Fruit fly (Drosophila melanogaster) whole organism: ENCODE measurements around the gene CG32032.
A peak's percentile ranks its signal among the peaks of the same experiment; 100 is the strongest.

Experiments used
- CG8478 ChIP-seq: fragments of >200 bp; optimal IDR thresholded peaks from 2 replicates; lab custom pipeline; 2018; ENCODE audit warnings: inconsistent platforms
- Dll ChIP-seq: fragments of >200 bp; optimal IDR thresholded peaks from 2 replicates; lab custom pipeline; 2017
- EcR ChIP-seq, 2 experiments: fragments of >200 bp; optimal IDR thresholded peaks; 2 replicates each; lab custom pipeline; 2017; ENCODE audit warnings: missing biosample characterization in 2 of 2, missing genetic modification characterization in 2 of 2, missing genetic modification reagents in 2 of 2
- pan ChIP-seq: fragments of >200 bp; optimal IDR thresholded peaks from 2 replicates; lab custom pipeline; 2017
- psq ChIP-seq: fragments of >200 bp; optimal IDR thresholded peaks from 2 replicates; lab custom pipeline; 2017
- usp ChIP-seq: fragments of >200 bp; optimal IDR thresholded peaks from 2 replicates; lab custom pipeline; 2017; ENCODE audit warnings: missing biosample characterization, missing genetic modification characterization, mixed read lengths

CG32032 gene

DNA sequence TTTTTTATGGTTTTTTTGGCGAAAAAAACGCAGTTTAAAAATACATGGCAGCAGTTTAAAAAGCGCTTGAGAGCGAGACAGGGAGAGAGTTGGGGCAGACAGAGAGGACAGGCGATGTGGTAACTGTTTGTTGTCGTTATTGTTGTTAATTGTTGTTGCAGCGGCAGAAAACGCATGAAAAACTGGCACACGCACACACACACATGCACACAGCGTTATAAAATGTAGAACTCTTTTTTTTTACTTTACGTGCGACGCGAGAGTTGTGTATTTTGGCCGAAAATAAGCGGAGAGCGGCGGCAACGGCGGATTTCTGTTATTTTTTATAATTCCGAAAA is 32.0 kb downstream of the CG32032 start:
- TF ChIP-seq psq (lab: Kevin White, UChicago): no peak
- no peak for TF ChIP-seq CG8478 (lab: Kevin White, UChicago)
- TF ChIP-seq Dll (lab: Kevin White, UChicago): no peak
- no peak for TF ChIP-seq usp (GFP tag; lab: Kevin White, UChicago)
- TF ChIP-seq pan (lab: Kevin White, UChicago): no peak
- no peak for TF ChIP-seq EcR (GFP tag; optimal IDR thresholded peaks at IDR 0.05; lab: Kevin White, UChicago)

DNA sequence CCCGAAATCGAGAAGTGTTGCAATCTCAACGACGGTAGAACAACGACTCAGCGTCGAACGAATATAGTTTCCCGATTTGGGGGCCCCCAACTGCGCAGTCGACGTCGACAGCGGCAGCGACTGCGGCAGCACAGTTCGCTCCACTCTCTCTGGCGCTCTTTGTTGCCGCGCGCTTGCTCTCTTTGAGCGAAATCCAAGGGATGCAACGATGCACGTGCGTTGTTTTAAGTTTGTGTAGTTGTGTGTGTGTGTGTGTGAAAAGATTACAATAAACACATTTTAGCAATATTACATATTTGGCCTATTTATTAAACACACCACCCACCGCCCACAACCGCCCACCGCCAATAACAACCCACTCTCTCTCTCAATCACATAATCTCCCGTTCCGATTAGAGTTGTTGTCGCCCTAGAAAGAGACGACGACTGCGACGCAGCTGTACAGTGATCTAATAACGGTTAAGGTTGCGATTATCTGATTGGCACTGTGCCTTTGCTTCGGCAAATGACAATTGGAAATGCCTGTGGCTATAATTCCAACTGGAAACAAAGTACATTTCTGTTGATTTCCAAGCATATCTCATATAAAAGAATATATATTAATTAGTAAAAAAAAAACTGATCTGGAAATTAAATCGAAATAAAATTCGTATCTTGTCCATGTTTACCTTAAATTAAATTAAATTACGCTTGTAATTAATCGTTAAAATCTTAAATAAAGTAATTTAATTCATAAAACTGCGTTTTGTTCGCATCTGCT is 32.6 kb downstream of the CG32032 start:
- TF ChIP-seq usp (GFP tag; lab: Kevin White, UChicago) (no peak), Dll (lab: Kevin White, UChicago) (peak; percentile 89), psq (lab: Kevin White, UChicago) (no peak), CG8478 (lab: Kevin White, UChicago) (no peak)

DNA sequence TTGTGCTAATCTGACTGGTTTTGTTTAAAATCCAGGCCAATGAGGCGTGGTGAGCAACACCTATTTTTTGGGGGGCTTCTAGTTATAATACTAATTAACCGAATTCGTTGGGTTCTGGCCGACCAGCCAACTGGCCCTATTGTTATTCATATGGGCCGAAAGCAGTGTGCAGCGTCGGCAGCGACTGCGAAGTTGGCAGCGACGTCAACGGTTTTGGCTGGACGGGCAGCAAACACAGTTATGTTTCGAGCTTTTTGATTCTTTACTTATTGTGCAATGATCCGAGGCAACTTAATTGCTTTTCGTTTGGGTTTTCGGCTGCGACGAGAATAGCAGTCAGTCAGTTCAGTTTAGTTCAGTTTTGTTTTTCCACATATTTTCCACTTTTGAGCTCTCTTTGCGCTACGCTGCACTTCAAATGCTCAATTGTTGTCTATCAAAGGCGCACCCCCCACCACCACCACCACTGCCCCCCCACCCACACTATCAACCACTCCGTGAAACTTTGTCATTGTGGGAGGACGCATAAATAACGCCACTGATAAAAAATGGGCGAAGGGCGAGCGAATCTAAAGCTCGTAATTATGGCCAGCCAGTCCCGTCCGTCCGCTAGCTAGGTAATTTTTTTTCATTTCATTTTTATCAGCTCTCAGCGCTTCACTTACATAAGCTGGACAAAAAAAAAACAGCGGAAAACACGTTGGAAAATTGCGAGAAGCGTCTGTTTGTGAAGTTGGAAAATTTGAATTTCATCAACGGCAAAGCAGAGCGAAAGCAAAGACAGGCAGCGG is 33.4 kb downstream of the CG32032 start:
- TF ChIP-seq psq (lab: Kevin White, UChicago) (no peak), Dll (lab: Kevin White, UChicago) (no peak), pan (lab: Kevin White, UChicago) (no peak), EcR (GFP tag; optimal IDR thresholded peaks at IDR 0.05; lab: Kevin White, UChicago) (no peak), CG8478 (lab: Kevin White, UChicago) (no peak), usp (GFP tag; lab: Kevin White, UChicago) (no peak)

DNA sequence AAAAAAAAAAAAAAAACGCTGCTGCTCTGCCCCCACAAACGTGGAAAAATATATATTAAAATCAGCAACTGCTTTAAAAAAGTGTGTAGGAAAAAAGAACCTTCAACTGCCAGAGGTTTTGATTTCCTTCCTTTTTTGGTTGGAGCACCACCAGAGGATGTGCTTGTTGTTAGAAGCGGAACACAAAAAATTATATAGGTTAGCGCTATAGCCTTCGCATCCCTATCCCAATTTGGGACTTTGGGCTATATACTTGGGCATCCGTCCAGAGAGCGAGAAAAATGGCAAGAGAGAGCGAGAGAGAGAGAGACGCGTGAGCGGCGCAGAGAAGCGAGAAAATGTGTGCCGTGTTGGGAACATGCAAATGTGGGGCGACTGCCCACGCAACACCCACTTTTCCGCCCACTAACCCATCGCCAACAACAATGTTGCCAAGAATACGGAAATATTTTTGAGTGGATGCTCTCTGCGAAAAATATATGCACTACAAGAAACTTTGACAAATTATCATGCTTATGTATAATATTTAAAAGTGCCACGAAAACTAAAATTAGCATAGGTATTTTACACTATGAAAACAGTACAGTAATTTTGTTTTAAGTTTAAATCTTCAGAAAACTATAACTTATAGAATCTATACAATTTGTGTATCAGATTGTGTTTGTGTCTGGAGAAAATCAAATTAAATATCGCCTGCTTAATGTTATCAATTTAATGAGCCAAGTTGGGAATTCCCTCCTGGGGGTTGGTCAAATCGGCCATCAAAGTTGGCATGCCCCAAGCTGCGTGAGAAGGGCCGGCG is 34.2 kb downstream of the CG32032 start:
- TF ChIP-seq pan (lab: Kevin White, UChicago): no peak
- TF ChIP-seq CG8478 (lab: Kevin White, UChicago): no peak
- no peak for TF ChIP-seq usp (GFP tag; lab: Kevin White, UChicago)
- no peak for TF ChIP-seq psq (lab: Kevin White, UChicago)
- no peak for TF ChIP-seq EcR (GFP tag; optimal IDR thresholded peaks at IDR 0.05; lab: Kevin White, UChicago)

DNA sequence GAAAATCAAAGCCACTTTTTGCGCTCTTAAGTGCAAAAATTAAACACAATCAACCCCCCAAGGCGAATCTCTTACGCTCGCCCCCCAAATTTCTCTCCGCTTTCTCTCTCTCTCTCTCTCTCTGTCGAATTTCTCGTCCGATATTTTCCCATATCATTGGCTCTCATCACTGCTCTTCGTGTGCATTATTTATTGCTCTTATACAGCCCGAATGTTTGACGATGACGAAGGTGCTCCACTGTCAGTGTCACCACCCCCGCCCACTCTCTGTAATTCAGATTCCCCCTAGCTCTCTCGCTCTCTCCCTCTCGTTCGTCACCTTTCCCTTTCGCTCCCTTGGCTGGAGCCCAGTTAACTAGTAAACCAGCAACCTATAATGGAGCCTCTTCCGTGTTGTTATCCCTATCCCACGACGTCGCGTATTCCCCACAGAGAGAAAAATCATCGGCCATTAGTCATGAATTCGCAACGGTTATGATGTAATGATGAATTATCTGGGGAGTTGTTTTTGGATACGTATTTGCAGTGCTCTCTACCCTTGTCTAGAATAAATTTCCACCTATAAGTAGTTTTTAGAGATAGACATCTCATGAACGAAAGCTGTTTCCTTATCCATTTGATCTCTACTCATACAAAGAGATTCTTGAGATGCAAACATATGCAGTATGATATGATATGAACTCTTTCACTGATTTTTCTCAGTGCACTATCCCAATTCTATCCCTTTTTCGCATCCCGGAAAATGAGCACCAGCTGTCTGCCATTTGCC is 35.0 kb downstream of the CG32032 start:
- TF ChIP-seq usp (GFP tag; lab: Kevin White, UChicago) (no peak), Dll (lab: Kevin White, UChicago) (peak; percentile 61), CG8478 (lab: Kevin White, UChicago) (no peak), pan (lab: Kevin White, UChicago) (no peak)

DNA sequence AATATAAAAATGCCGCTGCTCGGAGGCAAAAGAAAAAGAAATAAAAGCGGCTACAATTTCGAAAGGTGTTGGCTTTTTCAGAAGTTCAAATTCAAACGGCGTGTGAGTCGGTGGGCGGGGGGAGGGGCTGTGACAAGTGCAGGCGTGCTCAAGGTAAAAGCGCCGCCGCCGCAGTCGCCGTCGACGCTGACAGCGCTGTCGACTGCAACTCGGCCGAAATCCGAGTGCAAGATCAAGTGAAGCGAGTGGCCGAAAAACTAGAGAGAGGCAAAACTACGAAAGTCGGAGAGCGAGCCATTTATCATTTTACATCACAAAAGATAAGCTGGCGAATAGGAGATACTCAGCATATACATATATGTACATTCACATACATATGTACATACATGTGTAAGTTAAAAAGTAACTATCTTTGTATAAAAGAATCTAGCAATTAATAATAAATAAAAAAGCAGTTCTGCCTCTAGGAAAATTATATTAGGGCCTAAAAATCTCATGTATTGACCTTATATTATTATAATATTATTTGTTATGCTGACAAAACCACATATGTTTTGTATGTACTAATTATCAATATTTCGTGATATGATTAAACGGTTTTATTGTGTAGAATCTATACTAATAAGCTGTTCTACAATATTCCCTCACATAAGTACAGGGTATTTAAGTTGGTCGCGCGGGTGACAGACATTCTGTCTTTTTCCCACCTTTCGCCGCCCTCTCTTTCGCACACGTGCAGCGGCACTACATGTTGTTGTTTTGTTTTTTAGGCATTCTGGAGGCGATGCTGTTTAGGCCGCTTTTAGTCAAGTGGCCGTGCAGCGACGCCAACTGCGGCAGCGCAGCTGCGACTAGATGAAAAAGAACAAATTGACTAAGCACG is 36.1 kb downstream of the CG32032 start:
- TF ChIP-seq CG8478 (lab: Kevin White, UChicago) (no peak), EcR (GFP tag; optimal IDR thresholded peaks at IDR 0.05; lab: Kevin White, UChicago) (no peak), psq (lab: Kevin White, UChicago) (no peak), pan (lab: Kevin White, UChicago) (no peak), Dll (lab: Kevin White, UChicago) (no peak), usp (GFP tag; lab: Kevin White, UChicago) (no peak)

DNA sequence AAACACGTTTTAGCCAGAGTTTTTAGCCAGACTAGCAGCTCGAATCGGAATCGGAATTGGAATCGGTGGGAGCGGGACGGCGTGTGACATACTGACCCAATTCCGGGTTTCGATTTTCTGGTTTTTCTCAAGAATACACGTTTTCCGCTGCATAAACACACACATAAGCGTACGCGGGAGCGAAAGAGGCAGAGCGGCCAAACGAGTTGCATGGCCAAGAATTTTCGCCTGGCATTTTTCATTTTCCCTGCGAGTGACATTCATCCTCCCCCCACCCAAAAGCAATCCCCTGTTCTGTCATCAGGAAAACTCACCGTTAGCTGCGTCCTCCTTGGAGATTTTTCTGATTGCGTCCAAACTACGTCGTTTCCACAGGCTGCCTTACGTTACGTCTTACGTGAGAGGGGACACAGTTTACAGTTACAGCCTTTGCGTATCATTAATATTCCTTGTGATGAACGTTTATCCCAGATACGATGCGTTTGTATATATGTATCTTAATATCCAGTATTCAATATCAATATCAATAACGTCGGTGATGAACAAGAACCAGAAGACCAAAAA is 36.8 kb downstream of the CG32032 start:
- TF ChIP-seq EcR (GFP tag; optimal IDR thresholded peaks at IDR 0.05; lab: Kevin White, UChicago) (no peak), pan (lab: Kevin White, UChicago) (no peak), psq (lab: Kevin White, UChicago) (no peak), CG8478 (lab: Kevin White, UChicago) (no peak), Dll (lab: Kevin White, UChicago) (no peak), usp (GFP tag; lab: Kevin White, UChicago) (no peak)

DNA sequence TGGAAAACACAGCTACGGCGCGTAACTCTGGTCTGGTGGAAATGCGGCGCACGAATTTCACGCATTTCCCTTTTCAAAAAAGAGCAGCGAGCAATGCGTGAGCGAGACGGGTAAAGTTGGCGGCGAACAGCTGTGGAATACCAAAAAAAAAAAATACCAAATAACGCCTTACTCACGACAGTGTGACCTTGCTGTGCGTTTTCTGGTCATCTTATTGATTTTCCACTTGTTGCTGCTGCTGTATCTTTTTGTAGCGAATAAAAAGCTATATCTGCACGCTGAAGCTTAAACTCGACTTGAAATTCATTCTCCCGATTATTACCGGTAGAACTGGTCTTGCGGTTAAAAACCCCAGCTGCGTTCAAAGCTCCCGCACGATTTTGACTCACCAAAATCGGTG is 41.5 kb downstream of the CG32032 start, which contains the start of the genes bol and Dhpr:
Gene bol, minus strand, starts transcription at position 57 of the 400 bp plus-strand sequence.
Gene Dhpr, plus strand, starts transcription at position 212 of the 400 bp plus-strand sequence.
- no peak for TF ChIP-seq usp (GFP tag; lab: Kevin White, UChicago)
- no peak for TF ChIP-seq pan (lab: Kevin White, UChicago)
- no peak for TF ChIP-seq Dll (lab: Kevin White, UChicago)
- no peak for TF ChIP-seq psq (lab: Kevin White, UChicago)
- TF ChIP-seq CG8478 (lab: Kevin White, UChicago): no peak
- TF ChIP-seq EcR (GFP tag; optimal IDR thresholded peaks at IDR 0.05; lab: Kevin White, UChicago): no peak

DNA sequence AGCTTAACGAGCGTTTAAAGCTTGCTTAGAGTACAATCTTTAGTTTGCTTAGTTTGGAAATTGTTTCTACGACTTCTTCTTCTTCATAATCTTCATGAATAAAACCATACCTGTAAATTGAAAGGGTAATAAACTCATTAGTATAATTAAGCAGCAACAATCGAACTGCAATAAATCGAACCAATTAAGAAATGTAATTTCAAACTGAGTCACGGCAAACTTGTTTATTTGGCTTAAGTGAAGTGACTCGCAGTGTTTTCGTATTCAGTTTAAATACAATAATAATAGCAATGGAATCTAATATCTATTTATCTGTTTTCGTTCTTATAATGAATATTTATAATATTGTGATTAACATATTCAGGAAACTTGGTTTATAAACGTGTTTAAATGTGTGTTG is 42.9 kb downstream of the CG32032 start:
- no peak for TF ChIP-seq CG8478 (lab: Kevin White, UChicago)
- TF ChIP-seq psq (lab: Kevin White, UChicago): no peak
- TF ChIP-seq Dll (lab: Kevin White, UChicago): no peak
- no peak for TF ChIP-seq EcR (GFP tag; optimal IDR thresholded peaks at IDR 0.05; lab: Kevin White, UChicago)
- no peak for TF ChIP-seq pan (lab: Kevin White, UChicago)
- no peak for TF ChIP-seq usp (GFP tag; lab: Kevin White, UChicago)
